Fruit fly (Drosophila melanogaster): ENCODE measurements around the gene pic.

pic gene

dm6 chr3R:13057121-13057805, 5.2 kb downstream of the pic start, which contains the start of gene sim (continued):
- TF ChIP-seq vvl (GFP tag; IDR thresholded peaks at IDR 0.05) (no peak), schlank (tag; optimal IDR thresholded peaks at IDR 0.05) (no peak), sna (GFP tag; IDR thresholded peaks at IDR 0.05; ENCODE audit: partially characterized antibody) (peak; percentile 32; the same call in 1 of the 2 replicates), Dfd (GFP tag; optimal IDR thresholded peaks at IDR 0.05) (no peak), Fer2 (tag; optimal IDR thresholded peaks at IDR 0.05) (no peak), CG2120 (GFP tag; optimal IDR thresholded peaks at IDR 0.05) (no peak), abd-A (tag; optimal IDR thresholded peaks at IDR 0.05) (no peak), tup (GFP tag; optimal IDR thresholded peaks at IDR 0.05) (no peak), Mes4 (GFP tag; optimal IDR thresholded peaks at IDR 0.05) (no peak), CG15011 (GFP tag; optimal IDR thresholded peaks at IDR 0.05) (no peak), gt (GFP tag; IDR thresholded peaks at IDR 0.05) (no peak), cg (GFP tag; optimal IDR thresholded peaks at IDR 0.05) (peak; percentile 91), CG2199 (GFP tag; IDR thresholded peaks at IDR 0.05) (0 out of 3 replicates have a peak, but pooled peaks have one; percentile 53), cato (GFP tag; optimal IDR thresholded peaks at IDR 0.05; ENCODE audit: borderline replicate concordance) (no peak), ci (GFP tag; IDR thresholded peaks at IDR 0.05) (0 out of 3 replicates have a peak, but pooled peaks have one; percentile 10), Nf-YB (GFP tag; optimal IDR thresholded peaks at IDR 0.05) (peak; percentile 94), gsb (GFP tag; IDR thresholded peaks at IDR 0.05) (peak; percentile 32; the same call in 1 of the 2 replicates), seq (GFP tag; IDR thresholded peaks at IDR 0.05) (peak; percentile 52; the same call in 1 of the 2 replicates), sob (GFP tag; IDR thresholded peaks at IDR 0.05) (no peak), CG18262 (tag; optimal IDR thresholded peaks at IDR 0.05) (no peak), Med (GFP tag) (peak; percentile 27), Dref (GFP tag; IDR thresholded peaks at IDR 0.05) (no peak), da (GFP tag; optimal IDR thresholded peaks at IDR 0.05) (no peak), Bgb (GFP tag; IDR thresholded peaks at IDR 0.05; ENCODE audit: partially characterized antibody) (peak; percentile 17; the same call in 1 of the 2 replicates), Nf-YA (GFP tag; IDR thresholded peaks at IDR 0.05) (0 out of 2 replicates have a peak, but pooled peaks have one; percentile 28), pb (GFP tag; optimal IDR thresholded peaks at IDR 0.05) (no peak), ase (GFP tag; IDR thresholded peaks at IDR 0.05) (no peak)

DNA sequence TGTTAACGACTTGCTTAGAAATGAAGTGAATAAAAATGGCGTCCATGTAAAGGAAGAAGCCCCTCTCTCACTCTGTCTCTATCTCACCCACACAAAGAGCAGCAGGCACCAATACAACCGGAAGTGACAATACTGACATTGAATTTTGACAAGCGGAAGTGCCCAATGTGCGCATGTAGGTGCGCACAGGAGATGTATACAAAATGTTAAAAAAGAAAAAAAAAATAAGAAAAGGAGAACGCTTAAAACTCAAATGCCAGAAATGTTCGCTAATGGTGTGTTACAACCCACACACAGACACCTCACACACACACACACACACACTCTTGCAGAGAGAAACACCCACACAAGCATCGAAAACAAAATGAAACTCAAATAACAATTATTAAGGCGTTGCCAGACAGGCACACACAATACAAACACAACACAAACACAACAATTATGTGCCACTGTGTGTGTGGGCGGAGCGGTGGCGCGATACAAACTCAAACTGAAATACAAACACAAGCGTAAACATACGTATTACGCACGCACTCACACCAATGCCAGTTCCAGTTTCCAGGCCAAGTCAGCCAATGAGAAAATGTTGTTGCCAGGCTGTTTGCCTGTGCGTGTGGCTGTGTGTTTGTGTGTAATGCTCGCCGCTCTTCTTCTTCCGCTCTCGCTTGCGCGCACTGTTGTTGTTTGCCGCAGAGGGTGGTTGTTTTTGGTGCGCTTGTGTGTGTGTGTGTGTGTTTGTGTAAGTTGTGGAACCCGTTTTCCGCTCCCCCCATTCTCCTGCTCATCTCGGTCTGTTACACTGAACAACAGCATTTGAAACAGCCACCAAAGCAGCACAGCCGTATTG, 11.9 kb downstream of the pic start:
- TF ChIP-seq zfh2 (GFP tag; optimal IDR thresholded peaks at IDR 0.05) (no peak), knrl (GFP tag; IDR thresholded peaks at IDR 0.05; ENCODE audit: partially characterized antibody) (peak; percentile 43; the same call in 2 of the 3 replicates), CG2875 (GFP tag; optimal IDR thresholded peaks at IDR 0.05) (no peak), yki (optimal IDR thresholded peaks at IDR 0.05) (peak; percentile 43), inv (GFP tag; IDR thresholded peaks at IDR 0.05; ENCODE audit: partially characterized antibody) (no peak), bowl (GFP tag; IDR thresholded peaks at IDR 0.05) (no peak), Ada2b (GFP tag; IDR thresholded peaks at IDR 0.05) (peak; percentile 36; the same call in 1 of the 2 replicates), E2f1 (GFP tag; IDR thresholded peaks at IDR 0.05) (no peak), CG17359 (tag; optimal IDR thresholded peaks at IDR 0.05) (no peak), CG2712 (tag; optimal IDR thresholded peaks at IDR 0.05) (peak; percentile 29), pb (GFP tag; optimal IDR thresholded peaks at IDR 0.05) (peak; percentile 7), CG10979 (tag; optimal IDR thresholded peaks at IDR 0.05) (peak; percentile 26), CG13775 (GFP tag; optimal IDR thresholded peaks at IDR 0.05) (peak; percentile 19), CG32767 (GFP tag; IDR thresholded peaks at IDR 0.05) (no peak; the same call in 1 of the 2 replicates), kah (GFP tag; optimal IDR thresholded peaks at IDR 0.05) (peak; percentile 45), Pdp1 (GFP tag; optimal IDR thresholded peaks at IDR 0.05) (peak in 1 of 2 experiments; percentile 44), toy (GFP tag; IDR thresholded peaks at IDR 0.05) (no peak), CG32772 (GFP tag; IDR thresholded peaks at IDR 0.05) (no peak), CG6654 (GFP tag; optimal IDR thresholded peaks at IDR 0.05) (no peak), Nf-YC (tag; optimal IDR thresholded peaks at IDR 0.05) (peak; percentile 100), sqz (GFP tag; optimal IDR thresholded peaks at IDR 0.05) (no peak), Sin3A (optimal IDR thresholded peaks at IDR 0.05) (no peak)

Data from whole organism, embryonic.